Worm (Caenorhabditis elegans): ENCODE data around the gene nhr-242.

Gene nhr-242

ce11 chrIV:2601988-2602861 is 20.8 kb upstream of the nhr-242 start:
- peak; percentile 77 for TF ChIP-seq ceh-100 (GFP tag; IDR thresholded peaks at IDR 0.05)
- TF ChIP-seq ceh-79 (tag; optimal IDR thresholded peaks at IDR 0.05) = peak; percentile 90
- TF ChIP-seq snpc-1.3 (tag; optimal IDR thresholded peaks at IDR 0.05; ENCODE audit: insufficient read depth) = no peak
- TF ChIP-seq egl-18 (GFP tag; IDR thresholded peaks at IDR 0.05) = peak; percentile 84
- TF ChIP-seq rec-8 (tag; optimal IDR thresholded peaks at IDR 0.05) = no peak
- TF ChIP-seq ZK185.1 (tag; optimal IDR thresholded peaks at IDR 0.05; ENCODE audit: poor library complexity, severe bottlenecking) = peak; percentile 94
- TF ChIP-seq madf-8 (GFP tag; conservative IDR thresholded peaks at IDR 0.05) = no peak
- TF ChIP-seq hrde-1 (tag; optimal IDR thresholded peaks at IDR 0.05; ENCODE audit: borderline replicate concordance) = no peak
- TF ChIP-seq nfya-2 (GFP tag; IDR thresholded peaks at IDR 0.05) = no peak
- TF ChIP-seq him-1 (tag; optimal IDR thresholded peaks at IDR 0.05) = no peak
- TF ChIP-seq ceh-40 (GFP tag; IDR thresholded peaks at IDR 0.05) = peak; percentile 63; the same call in 1 of the 2 replicates
- TF ChIP-seq hlh-12 (tag; optimal IDR thresholded peaks at IDR 0.05) = no peak
- peak; percentile 99 for TF ChIP-seq somi-1 (GFP tag; optimal IDR thresholded peaks at IDR 0.05)
- peak; percentile 78 to 93 for TF ChIP-seq let-607 (tag; optimal IDR thresholded peaks at IDR 0.05)
- TF ChIP-seq F10E7.11 (tag; optimal IDR thresholded peaks at IDR 0.05) = peak; percentile 91
- peak; percentile 76 for TF ChIP-seq tbp1 (GFP tag; optimal IDR thresholded peaks at IDR 0.05)
- no peak for TF ChIP-seq hlh-26 (GFP tag; conservative IDR thresholded peaks at IDR 0.05)
- no peak for TF ChIP-seq tbx-9 (tag; optimal IDR thresholded peaks at IDR 0.05; ENCODE audit: borderline replicate concordance)
- TF ChIP-seq zim-3 (tag; optimal IDR thresholded peaks at IDR 0.05) = peak; percentile 19
- TF ChIP-seq F57A8.1 (GFP tag; optimal IDR thresholded peaks at IDR 0.05) = no peak
- peak; percentile 70 for TF ChIP-seq die-1 (tag; optimal IDR thresholded peaks at IDR 0.05)
- peak; percentile 60; the same call in 1 of the 2 replicates for TF ChIP-seq madf-6 (GFP tag; IDR thresholded peaks at IDR 0.05)
- no peak for TF ChIP-seq F55B11.4 (tag; optimal IDR thresholded peaks at IDR 0.05; ENCODE audit: borderline replicate concordance, insufficient read depth)
- TF ChIP-seq xnd-1 (tag; optimal IDR thresholded peaks at IDR 0.05) = no peak
- TF ChIP-seq cebp-1 (GFP tag; IDR thresholded peaks at IDR 0.05) = peak; percentile 89
- TF ChIP-seq cebp-1 (tag; optimal IDR thresholded peaks at IDR 0.05) = peak; percentile 97
- TF ChIP-seq pbrm-1 (GFP tag; IDR thresholded peaks at IDR 0.05) = peak; percentile 96
- TF ChIP-seq Y53G8AR.9 (GFP tag; conservative IDR thresholded peaks at IDR 0.05) = peak; percentile 97
- peak; percentile 99 for TF ChIP-seq let-526 (GFP tag; IDR thresholded peaks at IDR 0.05)
- peak; percentile 92 for TF ChIP-seq ztf-3 (GFP tag; optimal IDR thresholded peaks at IDR 0.05)
- TF ChIP-seq pha-4 (tag; optimal IDR thresholded peaks at IDR 0.05) = peak; percentile 93
- TF ChIP-seq nfyb-1 (GFP tag; IDR thresholded peaks at IDR 0.05) = peak; percentile 97
- peak; percentile 65 for TF ChIP-seq F33H1.4 (GFP tag; IDR thresholded peaks at IDR 0.05)
- TF ChIP-seq sea-2 (GFP tag; IDR thresholded peaks at IDR 0.05) = peak; percentile 97
- peak; percentile 88 for TF ChIP-seq lin-26 (GFP tag; IDR thresholded peaks at IDR 0.05)
- peak; percentile 96 for TF ChIP-seq Y56A3A.18 (GFP tag; IDR thresholded peaks at IDR 0.05)
- TF ChIP-seq fkh-3 (tag; optimal IDR thresholded peaks at IDR 0.05) = no peak
- no peak for TF ChIP-seq lag-1 (GFP tag; IDR thresholded peaks at IDR 0.05)
- TF ChIP-seq unc-130 (GFP tag; optimal IDR thresholded peaks at IDR 0.05) = no peak
- TF ChIP-seq nfya-1 (tag; optimal IDR thresholded peaks at IDR 0.05; ENCODE audit: borderline replicate concordance, insufficient read depth) = no peak
- peak; percentile 88 for TF ChIP-seq rcor-1 (GFP tag; IDR thresholded peaks at IDR 0.05)
- TF ChIP-seq mxl-1 (tag; optimal IDR thresholded peaks at IDR 0.05) = no peak
- TF ChIP-seq F23B12.7 (tag; optimal IDR thresholded peaks at IDR 0.05; ENCODE audit: insufficient read depth) = peak; percentile 53
- TF ChIP-seq rpc-1 (optimal IDR thresholded peaks at IDR 0.05) = no peak
- no peak for TF ChIP-seq rpc-1 (tag; optimal IDR thresholded peaks at IDR 0.05)
- peak; percentile 96 for TF ChIP-seq nhr-80 (tag; optimal IDR thresholded peaks at IDR 0.05)
